Worm (Caenorhabditis elegans) whole organism, young adult: Measurements from ENCODE around the gene K01G5.8.

Experiments used
- C06A6.2 ChIP-seq: fragments of 200-800 bp; sonication (Bioruptor generic); conservative IDR thresholded peaks from 2 replicates; pipeline ENCODE4 v1.3.6; 2022; ENCODE audit warnings: missing genetic modification characterization, missing compliant biosample characterization
- D2030.7 ChIP-seq: fragments of 200-800 bp; sonication (Bioruptor generic); IDR thresholded peaks from 2 replicates; pipeline ENCODE4 v1.3.6; 2022; ENCODE audit warnings: missing genetic modification reagents, missing genetic modification characterization, missing compliant biosample characterization
- F23B12.7 ChIP-seq: sonication (generic microtip); optimal IDR thresholded peaks from 2 replicates; lab custom pipeline; 2017; ENCODE audit warnings: missing genetic modification characterization, mild to moderate bottlenecking, missing compliant biosample characterization, antibody characterized with exemption, moderate library complexity; ENCODE audit not compliant: insufficient read depth
- F37B4.10 ChIP-seq: fragments of 200-800 bp; sonication (Bioruptor generic); IDR thresholded peaks from 2 replicates; pipeline ENCODE4 v1.3.6; 2022; ENCODE audit warnings: missing genetic modification characterization, missing compliant biosample characterization
- F52B5.7 ChIP-seq: sonication (generic microtip); optimal IDR thresholded peaks from 2 replicates; lab custom pipeline; 2016; ENCODE audit warnings: mild to moderate bottlenecking, missing genetic modification characterization, missing compliant biosample characterization
- F57C9.4 ChIP-seq: sonication (generic microtip); optimal IDR thresholded peaks from 2 replicates; lab custom pipeline; 2017; ENCODE audit warnings: mild to moderate bottlenecking, missing genetic modification characterization, missing compliant biosample characterization
- K11D2.4 ChIP-seq: fragments of 200-800 bp; sonication (Bioruptor generic); IDR thresholded peaks from 2 replicates; pipeline ENCODE4 v1.3.6; 2022; ENCODE audit warnings: missing genetic modification reagents, missing genetic modification characterization, missing compliant biosample characterization
- Y56A3A.18 ChIP-seq: fragments of 200-800 bp; sonication (Bioruptor generic); IDR thresholded peaks from 2 replicates; pipeline ENCODE4 v1.3.6; 2022; ENCODE audit warnings: missing genetic modification reagents, missing genetic modification characterization, missing compliant biosample characterization
- Y67H2A.10 ChIP-seq: fragments of 200-800 bp; sonication (Bioruptor generic); conservative IDR thresholded peaks from 2 replicates; pipeline ENCODE4 v1.3.6; 2022; ENCODE audit warnings: missing genetic modification reagents, missing genetic modification characterization, missing compliant biosample characterization
- Y79H2A.3 ChIP-seq: fragments of 200-800 bp; sonication (Bioruptor generic); conservative IDR thresholded peaks from 2 replicates; pipeline ENCODE4 v1.3.6; 2022; ENCODE audit warnings: missing genetic modification reagents, missing genetic modification characterization, missing compliant biosample characterization
- ama-1 ChIP-seq, 3 experiments: fragments of 150-350 bp in 1 of 3; sonication (generic microtip) in 2 of 3; optimal IDR thresholded peaks; 2 replicates each; lab custom pipeline; 2014 to 2018; ENCODE audit warnings: missing biosample characterization in 2 of 3, missing genetic modification characterization in 2 of 3, missing genetic modification reagents in 2 of 3
- aptf-2 ChIP-seq: fragments of 200-800 bp; sonication (Bioruptor generic); conservative IDR thresholded peaks from 2 replicates; pipeline ENCODE4 v1.3.6; 2022; ENCODE audit warnings: missing genetic modification reagents, missing genetic modification characterization, missing compliant biosample characterization
- atf-7 ChIP-seq: sonication (generic microtip); optimal IDR thresholded peaks from 2 replicates; lab custom pipeline; 2017; ENCODE audit warnings: mild to moderate bottlenecking, missing genetic modification characterization, missing compliant biosample characterization
- athp-1 ChIP-seq: sonication (generic microtip); optimal IDR thresholded peaks from 2 replicates; lab custom pipeline; 2017; ENCODE audit warnings: mild to moderate bottlenecking, missing genetic modification characterization, missing compliant biosample characterization
- bed-1 ChIP-seq: fragments of 200-800 bp; sonication (Bioruptor generic); IDR thresholded peaks from 2 replicates; pipeline ENCODE4 v1.3.6; 2022; ENCODE audit warnings: missing genetic modification reagents, missing genetic modification characterization, missing compliant biosample characterization
- cebp-1 ChIP-seq, 2 experiments: fragments of 200-800 bp in 1 of 2; sonication (Bioruptor generic) in 1 of 2; sonication (generic microtip) in 1 of 2; IDR thresholded peaks in 1 of 2; optimal IDR thresholded peaks in 1 of 2; 2 replicates each; pipeline versions ENCODE4 v1.3.6 to Lab custom; 2017 to 2022; ENCODE audit warnings: missing compliant biosample characterization in 2 of 2, missing genetic modification characterization in 2 of 2, mild to moderate bottlenecking in 1 of 2, missing genetic modification reagents in 1 of 2, moderate library complexity in 1 of 2
- ceh-58 ChIP-seq: fragments of 200-800 bp; sonication (Bioruptor generic); IDR thresholded peaks from 2 replicates; pipeline ENCODE4 v1.3.6; 2022; ENCODE audit warnings: missing genetic modification characterization, missing compliant biosample characterization
- chd-7 ChIP-seq: sonication (generic microtip); optimal IDR thresholded peaks from 2 replicates; lab custom pipeline; 2016; ENCODE audit warnings: mild to moderate bottlenecking, missing genetic modification characterization, moderate library complexity, missing compliant biosample characterization
- efl-1 ChIP-seq: fragments of 150-350 bp; optimal IDR thresholded peaks from 2 replicates; lab custom pipeline; 2014; ENCODE audit warnings: missing biosample characterization, missing genetic modification reagents, missing genetic modification characterization
- egl-44 ChIP-seq: fragments of 200-800 bp; sonication (Bioruptor generic); IDR thresholded peaks from 2 replicates; pipeline ENCODE4 v1.3.6; 2022; ENCODE audit warnings: missing genetic modification reagents, missing genetic modification characterization, missing compliant biosample characterization
- hmg-1.2 ChIP-seq: fragments of 200-800 bp; sonication (Bioruptor generic); IDR thresholded peaks from 2 replicates; pipeline ENCODE4 v1.3.6; 2022; ENCODE audit warnings: missing genetic modification reagents, missing genetic modification characterization, missing compliant biosample characterization
- hmg-20 ChIP-seq: fragments of 200-800 bp; sonication (Bioruptor generic); IDR thresholded peaks from 2 replicates; pipeline ENCODE4 v1.3.6; 2022; ENCODE audit warnings: missing genetic modification reagents, missing genetic modification characterization, missing compliant biosample characterization
- hrde-1 ChIP-seq: sonication (generic microtip); optimal IDR thresholded peaks from 2 replicates; lab custom pipeline; 2016; ENCODE audit warnings: missing genetic modification characterization, mild to moderate bottlenecking, missing compliant biosample characterization, moderate library complexity, missing genotype, missing genetic modification reagents, borderline replicate concordance
- lin-26 ChIP-seq: fragments of 200-800 bp; sonication (Bioruptor generic); IDR thresholded peaks from 2 replicates; pipeline ENCODE4 v1.3.6; 2022; ENCODE audit warnings: missing genetic modification reagents, missing genetic modification characterization, missing compliant biosample characterization
- lir-1 ChIP-seq: fragments of 200-800 bp; sonication (Bioruptor generic); conservative IDR thresholded peaks from 2 replicates; pipeline ENCODE4 v1.3.6; 2022; ENCODE audit warnings: missing genetic modification reagents, missing genetic modification characterization, missing compliant biosample characterization
- lsl-1 ChIP-seq: fragments of 200-800 bp; sonication (Bioruptor generic); optimal IDR thresholded peaks from 2 replicates; lab custom pipeline; 2018; ENCODE audit warnings: mild to moderate bottlenecking, missing genetic modification characterization, moderate library complexity, missing compliant biosample characterization
- mes-4 ChIP-seq: sonication (generic microtip); optimal IDR thresholded peaks from 2 replicates; lab custom pipeline; 2016; ENCODE audit warnings: missing genotype, missing genetic modification characterization, missing compliant biosample characterization
- nhr-120 ChIP-seq: fragments of 200-800 bp; sonication (Bioruptor generic); IDR thresholded peaks from 2 replicates; pipeline ENCODE4 v1.3.6; 2022; ENCODE audit warnings: missing genetic modification characterization, missing compliant biosample characterization
- nhr-179 ChIP-seq: sonication (generic microtip); optimal IDR thresholded peaks from 2 replicates; lab custom pipeline; 2016; ENCODE audit warnings: mild to moderate bottlenecking, missing genetic modification characterization, missing compliant biosample characterization
- nhr-27 ChIP-seq: fragments of 200-800 bp; sonication (Bioruptor generic); optimal IDR thresholded peaks from 2 replicates; lab custom pipeline; 2018; ENCODE audit warnings: mild to moderate bottlenecking, missing genetic modification characterization, moderate library complexity, missing compliant biosample characterization
- nhr-80 ChIP-seq: sonication (generic microtip); optimal IDR thresholded peaks from 2 replicates; lab custom pipeline; 2016; ENCODE audit warnings: missing genetic modification characterization, missing compliant biosample characterization
- rcor-1 ChIP-seq: fragments of 200-800 bp; sonication (Bioruptor generic); IDR thresholded peaks from 2 replicates; pipeline ENCODE4 v1.3.6; 2022; ENCODE audit warnings: missing genetic modification reagents, missing genetic modification characterization, missing compliant biosample characterization
- sea-2 ChIP-seq: fragments of 200-800 bp; sonication (Bioruptor generic); IDR thresholded peaks from 2 replicates; pipeline ENCODE4 v1.3.6; 2022; ENCODE audit warnings: missing genetic modification characterization, missing compliant biosample characterization
- snpc-1.1 ChIP-seq: sonication (generic microtip); optimal IDR thresholded peaks from 2 replicates; lab custom pipeline; 2017; ENCODE audit warnings: missing genetic modification characterization, mild to moderate bottlenecking, missing compliant biosample characterization, antibody characterized with exemption, moderate library complexity, missing genotype, missing genetic modification reagents; ENCODE audit not compliant: insufficient read depth
- snpc-4 ChIP-seq, 5 experiments: fragments of 150-350 bp in 1 of 5; sonication (generic microtip) in 4 of 5; optimal IDR thresholded peaks; 2 replicates each; lab custom pipeline; 2014 to 2018; ENCODE audit warnings: missing genetic modification characterization in 5 of 5, missing biosample characterization in 3 of 5, antibody characterized with exemption in 2 of 5, mild to moderate bottlenecking in 2 of 5, missing compliant biosample characterization in 2 of 5, missing genotype in 2 of 5, moderate library complexity in 2 of 5, missing genetic modification reagents in 1 of 5
- unc-130 ChIP-seq: sonication (generic microtip); optimal IDR thresholded peaks from 2 replicates; lab custom pipeline; 2016; ENCODE audit warnings: missing genetic modification reagents, missing genetic modification characterization, missing compliant biosample characterization
- unc-62 ChIP-seq: fragments of 150-350 bp; optimal IDR thresholded peaks from 2 replicates; lab custom pipeline; 2014; ENCODE audit warnings: missing biosample characterization, missing genetic modification reagents, missing genetic modification characterization
- ztf-3 ChIP-seq: fragments of 200-800 bp; sonication (Bioruptor generic); optimal IDR thresholded peaks from 2 replicates; lab custom pipeline; 2018; ENCODE audit warnings: mild to moderate bottlenecking, missing genetic modification characterization, missing compliant biosample characterization

K01G5.8 gene

DNA sequence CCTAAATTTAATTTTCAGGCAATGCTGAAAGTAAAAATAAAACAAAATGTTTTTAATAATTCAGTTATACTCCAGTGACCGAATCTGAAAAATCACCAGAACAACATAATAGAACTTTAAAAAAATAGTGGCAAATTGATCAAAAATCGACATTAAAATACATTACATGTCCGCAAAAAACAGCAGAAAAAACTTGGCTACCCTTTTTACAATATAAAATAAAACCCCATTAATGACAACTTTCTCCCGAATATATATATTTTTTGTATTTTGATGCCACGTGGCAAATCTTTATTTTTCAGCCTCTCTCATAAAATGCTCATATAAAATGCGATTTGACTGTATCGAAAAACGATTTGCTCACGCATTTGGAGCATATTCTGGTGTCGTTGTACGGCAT lies 41.0 kb upstream of the K01G5.8 start, which contains the start of gene ptr-19:
TSS of gene ptr-19 (plus strand) at position 301 of the 400 bp plus-strand sequence.
- TF ChIP-seq ztf-3 (GFP tag; lab: Kevin White, UChicago): no peak
- no peak for TF ChIP-seq rcor-1 (GFP tag; lab: Robert Waterston, UW)

- TF ChIP-seq lin-26 (GFP tag; lab: Robert Waterston, UW) (no peak), egl-44 (GFP tag; lab: Robert Waterston, UW) (no peak), lsl-1 (no peak)
Observed at ce11 chrIII:10769693-10770092, 29.1 kb upstream of the K01G5.8 start.

DNA sequence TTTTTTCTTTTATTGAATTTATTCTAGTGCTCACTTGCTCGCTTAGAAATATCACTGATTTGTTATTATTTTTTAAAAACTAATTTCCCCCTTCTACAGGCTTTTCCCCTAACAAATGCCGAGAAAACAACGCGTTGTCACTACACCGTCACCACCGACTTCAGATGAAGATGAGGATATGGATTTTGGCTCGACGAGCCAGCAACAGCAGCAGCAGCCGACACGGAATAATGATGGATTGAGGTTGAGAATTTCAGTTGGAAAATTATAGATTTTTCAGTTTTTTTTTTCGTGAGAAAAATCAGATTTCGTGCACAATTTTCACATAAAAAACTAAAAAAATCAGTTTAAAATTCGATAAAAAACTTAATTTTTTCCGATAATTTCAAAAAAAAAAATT lies 22.5 kb upstream of the K01G5.8 start, which contains the start of gene dpy-28:
TSS of gene dpy-28 (plus strand) at position 100 of the 400 bp plus-strand sequence.
- TF ChIP-seq chd-7 (tag; lab: Kevin White, UChicago): no peak
- peak; percentile 7 for TF ChIP-seq atf-7 (tag; lab: Kevin White, UChicago)
- no peak for TF ChIP-seq F57C9.4 (tag; lab: Kevin White, UChicago)
- TF ChIP-seq lir-1 (GFP tag; lab: Robert Waterston, UW): no peak
- no peak for TF ChIP-seq snpc-1.1 (tag; lab: Kevin White, UChicago)
- no peak for TF ChIP-seq bed-1 (GFP tag; lab: Robert Waterston, UW)
- no peak for TF ChIP-seq cebp-1 (GFP tag; IDR thresholded peaks at IDR 0.05; lab: Robert Waterston, UW)
- peak; percentile 48 for TF ChIP-seq cebp-1 (tag; optimal IDR thresholded peaks at IDR 0.05; lab: Kevin White, UChicago)
- peak; percentile 75 for TF ChIP-seq ama-1 (optimal IDR thresholded peaks at IDR 0.05; lab: Kevin White, UChicago)
- no peak for TF ChIP-seq ama-1 (GFP tag; optimal IDR thresholded peaks at IDR 0.05; lab: Kevin White, UChicago)

- TF ChIP-seq unc-130 (GFP tag; lab: Kevin White, UChicago) (peak; percentile 98), Y56A3A.18 (GFP tag; lab: Robert Waterston, UW) (peak; percentile 98), aptf-2 (GFP tag; lab: Robert Waterston, UW) (peak; percentile 94), nhr-80 (peak; percentile 100), ceh-58 (GFP tag; lab: Robert Waterston, UW) (peak; percentile 97), ztf-3 (GFP tag; lab: Kevin White, UChicago) (peak; percentile 99), ama-1 (optimal IDR thresholded peaks at IDR 0.05; lab: Kevin White, UChicago) (no peak), ama-1 (GFP tag; optimal IDR thresholded peaks at IDR 0.05; lab: Kevin White, UChicago) (peak; percentile 61 to 86), nhr-27 (tag; lab: Kevin White, UChicago) (peak; percentile 98), unc-62 (GFP tag; lab: Kevin White, UChicago) (peak; percentile 90), athp-1 (tag; lab: Kevin White, UChicago) (peak; percentile 100), sea-2 (GFP tag; lab: Robert Waterston, UW) (peak; percentile 100), D2030.7 (GFP tag; lab: Robert Waterston, UW) (peak; percentile 98), C06A6.2 (GFP tag; lab: Robert Waterston, UW) (peak; percentile 100), hrde-1 (tag; lab: Kevin White, UChicago) (peak; percentile 95), F52B5.7 (peak; percentile 99), mes-4 (tag; lab: Kevin White, UChicago) (peak; percentile 17), egl-44 (GFP tag; lab: Robert Waterston, UW) (peak; percentile 99), Y79H2A.3 (peak; percentile 100), efl-1 (GFP tag; lab: Kevin White, UChicago) (peak; percentile 99), hmg-1.2 (GFP tag; lab: Robert Waterston, UW) (peak; percentile 96), K11D2.4 (peak; percentile 100), F23B12.7 (tag; lab: Kevin White, UChicago) (peak; percentile 98), F37B4.10 (GFP tag; lab: Robert Waterston, UW) (peak; percentile 99), nhr-179 (tag; lab: Kevin White, UChicago) (peak; percentile 38), hmg-20 (GFP tag; lab: Robert Waterston, UW) (peak; percentile 95), nhr-120 (peak; percentile 97), Y67H2A.10 (GFP tag; lab: Robert Waterston, UW) (peak; percentile 100), snpc-4 (GFP tag; optimal IDR thresholded peaks at IDR 0.05; lab: Kevin White, UChicago) (peak; percentile 90), snpc-4 (tag; optimal IDR thresholded peaks at IDR 0.05; lab: Kevin White, UChicago) (peak; percentile 93 to 95 (median 93))
Observed at ce11 chrIII:10759050-10760023, 18.8 kb upstream of the K01G5.8 start, which contains the start of gene tasp-1. TSS of gene tasp-1 (plus strand) at chrIII:10759307.
